Worm (Caenorhabditis elegans): ENCODE data around the gene F43G6.8.

- no peak for TF ChIP-seq ztf-25 (GFP tag; IDR thresholded peaks at IDR 0.05)
- no peak for TF ChIP-seq attf-6 (GFP tag; IDR thresholded peaks at IDR 0.05)
- TF ChIP-seq cebp-1 (GFP tag; IDR thresholded peaks at IDR 0.05) = no peak
- TF ChIP-seq cebp-1 (tag; optimal IDR thresholded peaks at IDR 0.05) = no peak
- no peak for TF ChIP-seq Y95B8A.8 (GFP tag; IDR thresholded peaks at IDR 0.05)
- TF ChIP-seq fkh-3 (tag; optimal IDR thresholded peaks at IDR 0.05) = no peak
- TF ChIP-seq ets-4 (GFP tag; optimal IDR thresholded peaks at IDR 0.05) = no peak
Measured at ce11 chrII:11806256-11806655, 7.6 kb downstream of the F43G6.8 start, which contains the start of gene jmjd-1.1.
